Worm (Caenorhabditis elegans): ENCODE measurements around the gene nhr-97.

- TF ChIP-seq ama-1 (optimal IDR thresholded peaks at IDR 0.05), result no peak
- TF ChIP-seq snpc-4 (tag; optimal IDR thresholded peaks at IDR 0.05), result no peak
- TF ChIP-seq mdt-29 (GFP tag; IDR thresholded peaks at IDR 0.05), result no peak
- TF ChIP-seq dpl-1 (GFP tag; optimal IDR thresholded peaks at IDR 0.05), result no peak
- no peak for TF ChIP-seq R02D3.7 (tag; optimal IDR thresholded peaks at IDR 0.05)
- TF ChIP-seq nhr-237 (tag; optimal IDR thresholded peaks at IDR 0.05), result no peak
These were observed 32.1 kb downstream of the nhr-97 start, which contains the start of gene T13F2.4 for ce11 chrIV:9789496-9789895.
